Fruit fly (Drosophila melanogaster): ENCODE results near the gene nub.

nub gene

dm6 chr2L:12618016-12618675 is 30.7 kb downstream of the nub start:
- TF ChIP-seq CG17801 (GFP tag; optimal IDR thresholded peaks at IDR 0.05; ENCODE audit: partially characterized antibody): peak; percentile 4

DNA sequence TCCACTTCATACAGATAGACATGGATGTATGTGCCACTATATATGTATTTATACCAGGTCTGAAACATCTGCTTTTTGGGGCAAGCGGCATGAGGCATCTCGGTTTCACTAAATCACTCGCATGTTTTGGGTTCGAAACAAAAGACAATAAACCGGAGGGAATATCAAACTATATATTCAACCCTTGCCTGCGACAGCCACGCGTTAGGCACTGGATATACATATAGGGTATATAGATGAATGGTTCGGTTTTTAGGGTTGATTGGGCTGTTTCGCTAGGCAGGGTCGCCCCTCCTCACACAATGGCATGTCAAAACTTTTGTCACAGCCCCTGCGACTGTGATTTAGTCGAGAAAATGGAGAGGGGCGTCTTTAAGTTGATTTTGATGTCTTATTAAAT is 35.7 kb downstream of the nub start:
- no peak for TF ChIP-seq CG17801 (GFP tag; optimal IDR thresholded peaks at IDR 0.05; ENCODE audit: partially characterized antibody)

DNA sequence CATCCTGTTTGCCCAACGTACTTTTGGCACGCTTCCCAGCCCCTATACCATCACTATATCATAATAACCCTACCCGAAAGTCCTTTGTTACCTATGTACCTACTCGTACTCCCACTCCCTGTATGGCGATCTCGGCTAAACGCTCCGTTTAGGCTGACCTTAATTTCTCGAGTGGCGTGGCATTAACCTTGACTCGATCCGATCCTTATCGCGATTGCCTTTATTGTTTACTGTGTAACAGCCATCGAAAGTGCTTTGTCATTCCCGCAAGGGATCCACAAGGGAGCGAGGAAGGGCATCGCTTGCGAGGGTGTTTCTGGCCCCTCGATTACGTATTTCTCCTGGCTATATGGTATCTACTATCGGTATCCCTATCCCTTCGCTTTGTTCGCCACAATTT is 45.7 kb downstream of the nub start:
- TF ChIP-seq CG17801 (GFP tag; optimal IDR thresholded peaks at IDR 0.05; ENCODE audit: partially characterized antibody): no peak

dm6 chr2L:12641534-12641933 is 54.1 kb downstream of the nub start:
- TF ChIP-seq CG17801 (GFP tag; optimal IDR thresholded peaks at IDR 0.05; ENCODE audit: partially characterized antibody): no peak

- TF ChIP-seq CG17801 (GFP tag; optimal IDR thresholded peaks at IDR 0.05; ENCODE audit: partially characterized antibody): no peak
Observed at dm6 chr2L:12644301-12644700, 56.9 kb downstream of the nub start.

DNA sequence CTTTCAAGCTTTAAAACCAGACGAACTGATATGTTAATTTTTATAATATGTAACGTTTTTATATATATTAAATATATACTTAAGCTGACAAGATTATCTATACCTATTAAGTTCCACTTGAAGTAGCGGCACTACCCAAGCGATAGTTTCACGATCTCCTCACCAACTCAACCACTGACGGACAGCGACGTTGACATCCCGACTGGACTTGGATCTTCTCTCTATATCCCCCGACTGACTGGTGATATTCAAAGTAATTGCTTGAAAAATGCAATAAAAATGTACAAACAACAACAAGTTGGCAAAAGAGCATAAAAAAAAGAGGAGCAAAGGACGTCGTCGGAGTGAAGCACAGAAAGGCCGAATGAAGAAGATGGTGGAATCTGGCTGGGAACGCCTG is 58.8 kb downstream of the nub start, which contains the start of gene Ref2:
Ref2 (minus strand) TSS at position 101 of the 400 bp plus-strand sequence.
- TF ChIP-seq CG17801 (GFP tag; optimal IDR thresholded peaks at IDR 0.05; ENCODE audit: partially characterized antibody): no peak

DNA sequence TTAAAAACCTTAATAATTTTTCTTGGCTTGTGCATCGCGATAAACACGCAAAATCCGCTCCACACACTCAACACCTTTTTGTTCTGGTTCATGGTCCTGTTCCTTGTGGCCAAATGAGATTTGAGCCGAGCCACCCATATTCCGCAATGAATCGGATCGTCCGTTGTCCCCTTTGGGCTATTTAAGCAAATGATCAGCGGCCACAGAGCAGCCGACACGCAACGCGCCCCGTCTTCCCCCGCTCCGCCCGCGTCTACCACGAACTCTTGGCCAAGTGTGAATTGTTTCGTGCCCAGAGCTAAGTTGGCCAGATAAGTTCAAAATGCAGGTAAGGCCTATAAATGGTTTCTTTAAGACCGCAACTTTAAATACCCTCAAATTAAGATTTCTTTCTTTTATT is 63.6 kb downstream of the nub start:
- TF ChIP-seq CG17801 (GFP tag; optimal IDR thresholded peaks at IDR 0.05; ENCODE audit: partially characterized antibody): no peak

- no peak for TF ChIP-seq CG17801 (GFP tag; optimal IDR thresholded peaks at IDR 0.05; ENCODE audit: partially characterized antibody)
Observed at dm6 chr2L:12655731-12656326, 68.4 kb downstream of the nub start.

DNA sequence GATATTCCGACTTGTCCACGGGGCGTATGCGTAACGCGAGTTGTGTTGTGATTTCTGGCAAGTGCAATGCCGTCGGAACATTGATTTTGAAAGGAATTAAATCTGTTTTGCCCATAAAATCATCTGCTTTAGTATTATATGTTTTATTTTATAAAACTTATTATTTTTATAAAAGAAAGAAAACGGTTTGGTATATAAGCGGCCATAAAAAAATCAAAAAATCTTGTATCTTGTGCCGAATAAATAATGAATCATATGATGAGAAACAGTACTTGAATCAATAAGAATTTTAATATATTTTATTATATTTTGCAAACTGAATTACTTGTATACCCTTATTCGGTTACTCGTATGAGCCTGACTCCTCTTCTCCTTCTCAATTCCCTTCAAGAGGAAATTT is 69.4 kb downstream of the nub start, which contains the start of gene pdm2:
pdm2 (plus strand) TSS at position 301 of the 400 bp plus-strand sequence.
- TF ChIP-seq CG17801 (GFP tag; optimal IDR thresholded peaks at IDR 0.05; ENCODE audit: partially characterized antibody): no peak

DNA sequence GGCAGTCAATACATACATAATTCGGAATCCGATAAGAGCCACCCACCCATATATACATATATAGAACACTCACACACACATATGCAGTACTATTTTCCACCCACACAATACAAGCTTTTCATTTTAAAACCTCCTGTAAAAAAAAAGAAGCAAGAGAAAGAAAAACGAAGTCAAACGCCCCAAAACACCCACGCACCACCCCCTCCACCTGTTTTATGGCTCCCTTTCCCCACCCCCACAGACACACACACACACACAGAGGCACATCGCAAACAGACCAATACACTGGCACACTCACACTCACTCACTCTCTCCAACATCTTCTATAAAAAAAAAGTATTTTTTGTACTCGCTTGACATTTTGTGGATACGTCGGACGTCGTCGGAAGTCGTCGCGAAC is 69.9 kb downstream of the nub start:
- TF ChIP-seq CG17801 (GFP tag; optimal IDR thresholded peaks at IDR 0.05; ENCODE audit: partially characterized antibody): no peak

- TF ChIP-seq CG17801 (GFP tag; optimal IDR thresholded peaks at IDR 0.05; ENCODE audit: partially characterized antibody): no peak
Observed at dm6 chr2L:12666002-12666576, 78.7 kb downstream of the nub start.

- TF ChIP-seq CG17801 (GFP tag; optimal IDR thresholded peaks at IDR 0.05; ENCODE audit: partially characterized antibody): no peak
Observed at dm6 chr2L:12669614-12670013, 82.2 kb downstream of the nub start, which contains the start of gene Nepl7. TSS of gene Nepl7 (minus strand) at chr2L:12669714.

- TF ChIP-seq CG17801 (GFP tag; optimal IDR thresholded peaks at IDR 0.05; ENCODE audit: partially characterized antibody): no peak
Observed at dm6 chr2L:12672296-12672695, 84.9 kb downstream of the nub start.

DNA sequence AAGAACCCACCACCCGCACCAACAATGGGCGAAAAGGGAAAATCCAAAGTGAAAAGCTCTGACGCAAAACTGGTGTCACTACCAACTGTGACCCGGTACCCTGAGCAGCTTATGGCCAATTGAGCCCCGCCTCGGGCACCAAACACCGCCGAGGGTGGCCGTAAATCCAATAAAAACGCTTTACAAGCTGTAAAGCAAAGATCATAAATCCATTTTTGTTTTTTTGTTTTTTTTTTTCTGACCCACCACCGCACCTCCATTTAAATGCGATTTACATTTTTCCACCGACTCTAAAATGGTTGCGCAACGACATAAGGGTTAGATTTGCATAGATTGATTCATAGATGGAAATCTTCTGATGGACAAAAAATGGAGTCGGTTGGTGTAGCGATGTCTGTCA is 86.9 kb downstream of the nub start:
- TF ChIP-seq CG17801 (GFP tag; optimal IDR thresholded peaks at IDR 0.05; ENCODE audit: partially characterized antibody): no peak
